Worm (Caenorhabditis elegans) whole organism, mixed stage, embryonic: ENCODE measurements around the gene ttc-7.

Experiments used
- blmp-1 ChIP-seq: fragments of 150-350 bp; optimal IDR thresholded peaks from 2 replicates; lab custom pipeline; 2014; ENCODE audit warnings: missing biosample characterization, missing genetic modification characterization
- cnd-1 ChIP-seq: fragments of 200-800 bp; sonication (Bioruptor generic); optimal IDR thresholded peaks from 2 replicates; lab custom pipeline; 2018; ENCODE audit warnings: mild to moderate bottlenecking, missing genetic modification characterization, missing compliant biosample characterization
- elt-3 ChIP-seq: fragments of 150-350 bp; optimal IDR thresholded peaks from 2 replicates; lab custom pipeline; 2014; ENCODE audit warnings: missing biosample characterization, missing genetic modification characterization
- lin-13 ChIP-seq: fragments of 150-350 bp; optimal IDR thresholded peaks from 2 replicates; lab custom pipeline; 2014; ENCODE audit warnings: missing biosample characterization, missing genetic modification characterization
- lsy-2 ChIP-seq: fragments of 150-350 bp; optimal IDR thresholded peaks from 2 replicates; lab custom pipeline; 2014; ENCODE audit warnings: missing biosample characterization, missing genetic modification characterization
- nhr-237 ChIP-seq: fragments of 150-350 bp; optimal IDR thresholded peaks from 2 replicates; lab custom pipeline; 2014; ENCODE audit warnings: missing biosample characterization, missing genetic modification characterization
- nhr-76 ChIP-seq: sonication (generic microtip); optimal IDR thresholded peaks from 2 replicates; lab custom pipeline; 2017; ENCODE audit warnings: missing biosample characterization, missing genetic modification characterization
- pha-4 ChIP-seq: fragments of 150-350 bp; optimal IDR thresholded peaks from 2 replicates; lab custom pipeline; 2018; ENCODE audit warnings: missing biosample characterization, missing genetic modification reagents, missing genetic modification characterization
- unc-62 ChIP-seq: fragments of 150-350 bp; optimal IDR thresholded peaks from 2 replicates; lab custom pipeline; 2014; ENCODE audit warnings: missing biosample characterization, missing genetic modification reagents, missing genetic modification characterization

DNA sequence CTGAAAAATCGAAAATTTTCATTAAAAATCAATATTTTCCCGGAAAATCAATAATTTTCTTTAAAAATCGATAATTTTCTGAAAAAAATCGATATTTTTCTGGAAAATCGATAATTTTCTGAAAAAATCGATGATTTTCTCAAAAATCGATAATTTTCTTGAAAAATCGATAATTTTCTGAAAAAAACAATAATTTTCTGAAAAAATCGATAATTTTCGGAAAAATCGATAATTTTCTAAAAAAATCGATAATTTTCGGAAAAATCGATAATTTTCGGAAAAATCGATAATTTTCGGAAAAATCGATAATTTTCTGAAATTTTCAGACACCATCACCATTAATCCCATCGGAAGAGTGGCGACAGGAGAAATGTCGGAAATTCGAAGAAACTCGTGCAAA lies 18.7 kb downstream of the ttc-7 start:
- TF ChIP-seq lin-13 (tag; lab: Kevin White, UChicago): no peak
- TF ChIP-seq elt-3 (tag; lab: Kevin White, UChicago): no peak
- TF ChIP-seq blmp-1 (tag; lab: Kevin White, UChicago): no peak
- no peak for TF ChIP-seq pha-4
- TF ChIP-seq lsy-2: no peak
- TF ChIP-seq nhr-76 (tag; lab: Kevin White, UChicago): no peak
- TF ChIP-seq unc-62 (GFP tag; lab: Kevin White, UChicago): no peak
- TF ChIP-seq nhr-237 (tag; lab: Kevin White, UChicago): no peak
- TF ChIP-seq cnd-1: no peak
